Worm (Caenorhabditis elegans): ENCODE results near the gene polq-1.

- TF ChIP-seq mdl-1 (tag; optimal IDR thresholded peaks at IDR 0.05): no peak
- TF ChIP-seq jun-1 (tag; optimal IDR thresholded peaks at IDR 0.05): no peak
- TF ChIP-seq ama-1 (optimal IDR thresholded peaks at IDR 0.05): no peak
- TF ChIP-seq irx-1 (tag; optimal IDR thresholded peaks at IDR 0.05): no peak
- TF ChIP-seq lin-13 (GFP tag; optimal IDR thresholded peaks at IDR 0.05): no peak
- no peak for TF ChIP-seq egl-27 (tag; optimal IDR thresholded peaks at IDR 0.05)
- TF ChIP-seq lin-35 (GFP tag; optimal IDR thresholded peaks at IDR 0.05): no peak
- no peak for TF ChIP-seq nhr-28 (tag; optimal IDR thresholded peaks at IDR 0.05)
- TF ChIP-seq nhr-85 (tag): no peak
- TF ChIP-seq lin-39 (tag; optimal IDR thresholded peaks at IDR 0.05): no peak
Observed at ce11 chrIII:5757492-5758045, 45.4 kb downstream of the polq-1 start.
